Worm (Caenorhabditis elegans) whole organism, young adult: ENCODE results near the gene atic-1.

Experiments used
- B0019.2 ChIP-seq: fragments of 200-800 bp; sonication (Bioruptor generic); conservative IDR thresholded peaks from 2 replicates; pipeline ENCODE4 v1.3.6; 2022; ENCODE audit warnings: missing genetic modification reagents, missing genetic modification characterization, missing compliant biosample characterization
- B0035.1 ChIP-seq: sonication (generic microtip); optimal IDR thresholded peaks from 2 replicates; lab custom pipeline; 2016; ENCODE audit warnings: missing genetic modification characterization, mild to moderate bottlenecking, missing compliant biosample characterization, missing genotype, missing genetic modification reagents
- B0336.3 ChIP-seq: fragments of 200-800 bp; sonication (Bioruptor generic); IDR thresholded peaks from 2 replicates; pipeline ENCODE4 v1.3.6; 2022; ENCODE audit warnings: missing genetic modification characterization, missing compliant biosample characterization
- F10E7.11 ChIP-seq: sonication (generic microtip); optimal IDR thresholded peaks from 2 replicates; lab custom pipeline; 2017; ENCODE audit warnings: mild to moderate bottlenecking, missing genetic modification characterization, moderate library complexity, missing compliant biosample characterization
- F23B12.7 ChIP-seq: sonication (generic microtip); optimal IDR thresholded peaks from 2 replicates; lab custom pipeline; 2017; ENCODE audit warnings: missing genetic modification characterization, mild to moderate bottlenecking, missing compliant biosample characterization, antibody characterized with exemption, moderate library complexity; ENCODE audit not compliant: insufficient read depth
- F33H1.4 ChIP-seq: fragments of 200-800 bp; sonication (Bioruptor generic); IDR thresholded peaks from 2 replicates; pipeline ENCODE4 v1.3.6; 2022; ENCODE audit warnings: missing genetic modification reagents, missing genetic modification characterization, missing compliant biosample characterization
- F37B4.10 ChIP-seq: fragments of 200-800 bp; sonication (Bioruptor generic); IDR thresholded peaks from 2 replicates; pipeline ENCODE4 v1.3.6; 2022; ENCODE audit warnings: missing genetic modification characterization, missing compliant biosample characterization
- F52B5.7 ChIP-seq: sonication (generic microtip); optimal IDR thresholded peaks from 2 replicates; lab custom pipeline; 2016; ENCODE audit warnings: mild to moderate bottlenecking, missing genetic modification characterization, missing compliant biosample characterization
- K11D2.4 ChIP-seq: fragments of 200-800 bp; sonication (Bioruptor generic); IDR thresholded peaks from 2 replicates; pipeline ENCODE4 v1.3.6; 2022; ENCODE audit warnings: missing genetic modification reagents, missing genetic modification characterization, missing compliant biosample characterization
- Y95B8A.8 ChIP-seq: fragments of 200-800 bp; sonication (Bioruptor generic); IDR thresholded peaks from 2 replicates; pipeline ENCODE4 v1.3.6; 2022; ENCODE audit warnings: missing genetic modification reagents, missing genetic modification characterization, missing compliant biosample characterization
- akir-1 ChIP-seq: fragments of 200-800 bp; sonication (Bioruptor generic); optimal IDR thresholded peaks from 2 replicates; lab custom pipeline; 2018; ENCODE audit warnings: mild to moderate bottlenecking, missing genetic modification characterization, moderate library complexity, missing compliant biosample characterization
- aptf-2 ChIP-seq: fragments of 200-800 bp; sonication (Bioruptor generic); conservative IDR thresholded peaks from 2 replicates; pipeline ENCODE4 v1.3.6; 2022; ENCODE audit warnings: missing genetic modification reagents, missing genetic modification characterization, missing compliant biosample characterization
- aptf-3 ChIP-seq: fragments of 200-800 bp; sonication (Bioruptor generic); IDR thresholded peaks from 2 replicates; pipeline ENCODE4 v1.3.6; 2022; ENCODE audit warnings: missing genetic modification characterization, missing compliant biosample characterization
- atf-7 ChIP-seq: sonication (generic microtip); optimal IDR thresholded peaks from 2 replicates; lab custom pipeline; 2017; ENCODE audit warnings: mild to moderate bottlenecking, missing genetic modification characterization, missing compliant biosample characterization
- ceh-100 ChIP-seq: fragments of 200-800 bp; sonication (Bioruptor generic); IDR thresholded peaks from 2 replicates; pipeline ENCODE4 v1.3.6; 2022; ENCODE audit warnings: missing genetic modification reagents, missing genetic modification characterization, missing compliant biosample characterization
- ceh-40 ChIP-seq: fragments of 200-800 bp; sonication (Bioruptor generic); IDR thresholded peaks from 2 replicates; pipeline ENCODE4 v1.3.6; 2022; ENCODE audit warnings: missing genetic modification characterization, missing compliant biosample characterization
- ceh-79 ChIP-seq: sonication (generic microtip); optimal IDR thresholded peaks from 2 replicates; lab custom pipeline; 2017; ENCODE audit warnings: mild to moderate bottlenecking, missing genetic modification characterization, missing compliant biosample characterization
- dox-1 ChIP-seq: fragments of 200-800 bp; sonication (Bioruptor generic); IDR thresholded peaks from 2 replicates; pipeline ENCODE4 v1.3.6; 2022; ENCODE audit warnings: missing genetic modification reagents, missing genetic modification characterization, missing compliant biosample characterization
- dpff-1 ChIP-seq: sonication (generic microtip); optimal IDR thresholded peaks from 2 replicates; lab custom pipeline; 2017; ENCODE audit warnings: mild to moderate bottlenecking, missing genetic modification characterization, missing compliant biosample characterization
- dpl-1 ChIP-seq: fragments of 150-350 bp; optimal IDR thresholded peaks from 2 replicates; lab custom pipeline; 2014; ENCODE audit warnings: missing biosample characterization, missing genetic modification reagents, missing genetic modification characterization
- gei-17 ChIP-seq: fragments of 200-800 bp; sonication (Bioruptor generic); optimal IDR thresholded peaks from 2 replicates; lab custom pipeline; 2018; ENCODE audit warnings: mild to moderate bottlenecking, missing genetic modification characterization, missing compliant biosample characterization
- hlh-26 ChIP-seq: fragments of 200-800 bp; sonication (Bioruptor generic); conservative IDR thresholded peaks from 2 replicates; pipeline ENCODE4 v1.3.6; 2022; ENCODE audit warnings: missing genetic modification reagents, missing genetic modification characterization, missing compliant biosample characterization
- lag-1 ChIP-seq: fragments of 200-800 bp; sonication (Bioruptor generic); IDR thresholded peaks from 2 replicates; pipeline ENCODE4 v1.3.6; 2022; ENCODE audit warnings: missing genetic modification reagents, missing genetic modification characterization, missing compliant biosample characterization
- let-526 ChIP-seq: fragments of 200-800 bp; sonication (Bioruptor generic); IDR thresholded peaks from 2 replicates; pipeline ENCODE4 v1.3.6; 2022; ENCODE audit warnings: missing genetic modification reagents, missing genetic modification characterization, missing compliant biosample characterization
- let-607 ChIP-seq, 2 experiments: fragments of 200-800 bp in 1 of 2; sonication (Bioruptor generic) in 1 of 2; sonication (generic microtip) in 1 of 2; optimal IDR thresholded peaks; 2 replicates each; lab custom pipeline; 2016 to 2018; ENCODE audit warnings: mild to moderate bottlenecking in 2 of 2, missing compliant biosample characterization in 2 of 2, missing genetic modification characterization in 2 of 2, moderate library complexity in 2 of 2, missing genotype in 1 of 2
- lir-1 ChIP-seq: fragments of 200-800 bp; sonication (Bioruptor generic); conservative IDR thresholded peaks from 2 replicates; pipeline ENCODE4 v1.3.6; 2022; ENCODE audit warnings: missing genetic modification reagents, missing genetic modification characterization, missing compliant biosample characterization
- lsy-27 ChIP-seq: sonication (generic microtip); optimal IDR thresholded peaks from 2 replicates; lab custom pipeline; 2017; ENCODE audit warnings: missing genetic modification characterization, mild to moderate bottlenecking, missing compliant biosample characterization, antibody characterized with exemption, missing genotype, borderline replicate concordance; ENCODE audit not compliant: insufficient read depth
- nfya-2 ChIP-seq: fragments of 200-800 bp; sonication (Bioruptor generic); IDR thresholded peaks from 2 replicates; pipeline ENCODE4 v1.3.6; 2022; ENCODE audit warnings: missing genetic modification reagents, missing genetic modification characterization, missing compliant biosample characterization
- nhr-80 ChIP-seq: sonication (generic microtip); optimal IDR thresholded peaks from 2 replicates; lab custom pipeline; 2016; ENCODE audit warnings: missing genetic modification characterization, missing compliant biosample characterization
- pha-4 ChIP-seq: fragments of 150-350 bp; sonication (generic microtip); optimal IDR thresholded peaks from 2 replicates; lab custom pipeline; 2014; ENCODE audit warnings: missing biosample characterization, missing genetic modification reagents, missing genetic modification characterization
- rec-8 ChIP-seq, 2 experiments: sonication (generic microtip); optimal IDR thresholded peaks; 2 replicates each; lab custom pipeline; 2016; ENCODE audit warnings: mild to moderate bottlenecking in 2 of 2, missing genetic modification characterization in 2 of 2, missing genetic modification reagents in 2 of 2, missing genotype in 2 of 2, missing biosample characterization in 1 of 2, missing compliant biosample characterization in 1 of 2, moderate library complexity in 1 of 2
- repo-1 ChIP-seq: sonication (generic microtip); optimal IDR thresholded peaks from 2 replicates; lab custom pipeline; 2017; ENCODE audit warnings: mild to moderate bottlenecking, missing genetic modification characterization, missing compliant biosample characterization
- snpc-1.1 ChIP-seq: sonication (generic microtip); optimal IDR thresholded peaks from 2 replicates; lab custom pipeline; 2017; ENCODE audit warnings: missing genetic modification characterization, mild to moderate bottlenecking, missing compliant biosample characterization, antibody characterized with exemption, moderate library complexity, missing genotype, missing genetic modification reagents; ENCODE audit not compliant: insufficient read depth
- snpc-4 ChIP-seq, 5 experiments: fragments of 150-350 bp in 1 of 5; sonication (generic microtip) in 4 of 5; optimal IDR thresholded peaks; 2 replicates each; lab custom pipeline; 2014 to 2018; ENCODE audit warnings: missing genetic modification characterization in 5 of 5, missing biosample characterization in 3 of 5, antibody characterized with exemption in 2 of 5, mild to moderate bottlenecking in 2 of 5, missing compliant biosample characterization in 2 of 5, missing genotype in 2 of 5, moderate library complexity in 2 of 5, missing genetic modification reagents in 1 of 5
- somi-1 ChIP-seq: fragments of 200-800 bp; sonication (Bioruptor generic); optimal IDR thresholded peaks from 2 replicates; lab custom pipeline; 2018; ENCODE audit warnings: mild to moderate bottlenecking, missing genetic modification characterization, missing compliant biosample characterization
- sptf-2 ChIP-seq: fragments of 200-800 bp; sonication (Bioruptor generic); optimal IDR thresholded peaks from 2 replicates; lab custom pipeline; 2018; ENCODE audit warnings: mild to moderate bottlenecking, missing genetic modification characterization, missing compliant biosample characterization
- unc-130 ChIP-seq: sonication (generic microtip); optimal IDR thresholded peaks from 2 replicates; lab custom pipeline; 2016; ENCODE audit warnings: missing genetic modification reagents, missing genetic modification characterization, missing compliant biosample characterization
- ztf-22 ChIP-seq: fragments of 200-800 bp; sonication (Bioruptor generic); optimal IDR thresholded peaks from 2 replicates; lab custom pipeline; 2018; ENCODE audit warnings: mild to moderate bottlenecking, missing genetic modification characterization, moderate library complexity, missing compliant biosample characterization
- ztf-25 ChIP-seq: fragments of 200-800 bp; sonication (Bioruptor generic); IDR thresholded peaks from 2 replicates; pipeline ENCODE4 v1.3.6; 2022; ENCODE audit warnings: missing genetic modification reagents, missing genetic modification characterization, missing compliant biosample characterization

The atic-1 gene

ce11 chrIV:7877255-7877654 lies 4.6 kb upstream of the atic-1 start:
- TF ChIP-seq B0336.3 = no peak
- no peak for TF ChIP-seq F33H1.4
- TF ChIP-seq aptf-2 (GFP tag; lab: Robert Waterston, UW) = no peak
- no peak for TF ChIP-seq ztf-25
- TF ChIP-seq nhr-80 (tag; lab: Kevin White, UChicago) = no peak
- no peak for TF ChIP-seq F52B5.7
- no peak for TF ChIP-seq unc-130 (GFP tag; lab: Kevin White, UChicago)
- no peak for TF ChIP-seq pha-4 (tag; lab: Kevin White, UChicago)
- TF ChIP-seq F23B12.7 (tag; lab: Kevin White, UChicago) = no peak
- no peak for TF ChIP-seq B0019.2
- TF ChIP-seq let-526 (GFP tag; lab: Robert Waterston, UW) = no peak
- TF ChIP-seq, all 124 proteins: peak for 0

- TF ChIP-seq sptf-2 (GFP tag; lab: Kevin White, UChicago) (no peak), dox-1 (GFP tag; lab: Robert Waterston, UW) (no peak)
Measured at ce11 chrIV:7877781-7878180, 4.0 kb upstream of the atic-1 start, which contains the start of gene kin-26. TSS of gene kin-26 (minus strand) at chrIV:7877881.

- TF ChIP-seq gei-17 (GFP tag; lab: Kevin White, UChicago) = no peak
- no peak for TF ChIP-seq F52B5.7
- TF ChIP-seq somi-1 (GFP tag; lab: Kevin White, UChicago) = no peak
- no peak for TF ChIP-seq F10E7.11
- TF ChIP-seq lag-1 (GFP tag; lab: Robert Waterston, UW) = no peak
- TF ChIP-seq ceh-79 (tag; lab: Kevin White, UChicago) = no peak
- TF ChIP-seq ceh-100 (GFP tag; lab: Robert Waterston, UW) = no peak
- no peak for TF ChIP-seq dpff-1 (tag; lab: Kevin White, UChicago)
- TF ChIP-seq, all 124 proteins: peak for 0
Measured at ce11 chrIV:7879017-7879416, 2.8 kb upstream of the atic-1 start, which contains the start of gene srt-73. TSS of gene srt-73 (plus strand) at chrIV:7879317.

ce11 chrIV:7881166-7881565 lies 660 bp upstream of the atic-1 start:
- no peak for TF ChIP-seq snpc-4 (GFP tag; optimal IDR thresholded peaks at IDR 0.05; lab: Kevin White, UChicago)
- TF ChIP-seq snpc-4 (tag; optimal IDR thresholded peaks at IDR 0.05; lab: Kevin White, UChicago) = no peak
- TF ChIP-seq snpc-1.1 (tag; lab: Kevin White, UChicago) = no peak

- no peak for TF ChIP-seq ztf-22 (GFP tag; lab: Kevin White, UChicago)
- TF ChIP-seq atf-7 (tag; lab: Kevin White, UChicago) = peak; percentile 14
- no peak for TF ChIP-seq hlh-26
- TF ChIP-seq unc-130 (GFP tag; lab: Kevin White, UChicago) = no peak
Measured at ce11 chrIV:7897443-7897842, 15.6 kb downstream of the atic-1 start, which contains the start of gene ilys-4. TSS of gene ilys-4 (minus strand) at chrIV:7897543.

ce11 chrIV:7897953-7898352 lies 16.1 kb downstream of the atic-1 start:
- TF ChIP-seq nfya-2 (GFP tag; lab: Robert Waterston, UW) (no peak), aptf-3 (GFP tag; lab: Robert Waterston, UW) (no peak), dpl-1 (GFP tag; lab: Kevin White, UChicago) (no peak), snpc-4 (GFP tag; optimal IDR thresholded peaks at IDR 0.05; lab: Kevin White, UChicago) (no peak), snpc-4 (tag; optimal IDR thresholded peaks at IDR 0.05; lab: Kevin White, UChicago) (no peak), lir-1 (GFP tag; lab: Robert Waterston, UW) (no peak), ceh-40 (GFP tag; lab: Robert Waterston, UW) (no peak), let-607 (tag; optimal IDR thresholded peaks at IDR 0.05; lab: Kevin White, UChicago) (no peak), K11D2.4 (GFP tag; lab: Robert Waterston, UW) (no peak), rec-8 (tag; optimal IDR thresholded peaks at IDR 0.05; lab: Kevin White, UChicago) (no peak), lsy-27 (no peak), repo-1 (tag; lab: Kevin White, UChicago) (no peak), akir-1 (no peak), F37B4.10 (no peak), Y95B8A.8 (GFP tag; lab: Robert Waterston, UW) (no peak), B0035.1 (tag; lab: Kevin White, UChicago) (no peak), sptf-2 (GFP tag; lab: Kevin White, UChicago) (no peak)
